Worm (Caenorhabditis elegans) whole organism, mixed stage, embryonic: Measurements from ENCODE around the gene srxa-10.

ENCODE experiments used
- M03D4.4 ChIP-seq: sonication (generic microtip); optimal IDR thresholded peaks from 2 replicates; lab custom pipeline; 2017; ENCODE audit warnings: mild to moderate bottlenecking, missing genetic modification characterization, missing compliant biosample characterization
- bed-3 ChIP-seq: fragments of 200-800 bp; sonication (Bioruptor generic); optimal IDR thresholded peaks from 3 replicates; lab custom pipeline; 2018; ENCODE audit warnings: mild to moderate bottlenecking, missing genetic modification characterization, moderate library complexity, missing compliant biosample characterization
- blmp-1 ChIP-seq: fragments of 150-350 bp; optimal IDR thresholded peaks from 2 replicates; lab custom pipeline; 2014; ENCODE audit warnings: missing biosample characterization, missing genetic modification characterization
- ceh-39 ChIP-seq: fragments of 150-350 bp; optimal IDR thresholded peaks from 2 replicates; lab custom pipeline; 2014; ENCODE audit warnings: missing biosample characterization, missing genetic modification characterization
- ceh-43 ChIP-seq: fragments of 200-800 bp; sonication (Bioruptor generic); optimal IDR thresholded peaks from 2 replicates; lab custom pipeline; 2018; ENCODE audit warnings: mild to moderate bottlenecking, missing genetic modification characterization, moderate library complexity, missing compliant biosample characterization
- ceh-83 ChIP-seq: fragments of 200-800 bp; sonication (Bioruptor generic); optimal IDR thresholded peaks from 2 replicates; lab custom pipeline; 2018; ENCODE audit warnings: mild to moderate bottlenecking, missing genetic modification characterization, missing compliant biosample characterization
- ces-1 ChIP-seq: fragments of 150-350 bp; optimal IDR thresholded peaks from 2 replicates; lab custom pipeline; 2014; ENCODE audit warnings: missing biosample characterization, missing genetic modification reagents, missing genetic modification characterization
- cnd-1 ChIP-seq: fragments of 200-800 bp; sonication (Bioruptor generic); optimal IDR thresholded peaks from 2 replicates; lab custom pipeline; 2018; ENCODE audit warnings: mild to moderate bottlenecking, missing genetic modification characterization, missing compliant biosample characterization
- drap-1 ChIP-seq: fragments of 200-800 bp; sonication (Bioruptor generic); optimal IDR thresholded peaks from 3 replicates; lab custom pipeline; 2018; ENCODE audit warnings: mild to moderate bottlenecking, missing genetic modification characterization, missing compliant biosample characterization
- elt-1 ChIP-seq: sonication (generic microtip); optimal IDR thresholded peaks from 2 replicates; lab custom pipeline; 2017; ENCODE audit warnings: missing genetic modification characterization, mild to moderate bottlenecking, missing compliant biosample characterization, antibody characterized with exemption, moderate library complexity, borderline replicate concordance; ENCODE audit not compliant: insufficient read depth
- elt-3 ChIP-seq: fragments of 150-350 bp; optimal IDR thresholded peaks from 2 replicates; lab custom pipeline; 2014; ENCODE audit warnings: missing biosample characterization, missing genetic modification characterization
- flh-1 ChIP-seq: fragments of 200-800 bp; sonication (Bioruptor generic); optimal IDR thresholded peaks from 2 replicates; lab custom pipeline; 2018; ENCODE audit warnings: mild to moderate bottlenecking, missing genetic modification characterization, moderate library complexity, missing compliant biosample characterization
- ham-2 ChIP-seq: fragments of 200-800 bp; sonication (Bioruptor generic); optimal IDR thresholded peaks from 2 replicates; lab custom pipeline; 2018; ENCODE audit warnings: mild to moderate bottlenecking, missing genetic modification characterization, missing compliant biosample characterization
- hlh-1 ChIP-seq: fragments of 150-350 bp; optimal IDR thresholded peaks from 2 replicates; lab custom pipeline; 2014; ENCODE audit warnings: missing biosample characterization, missing genetic modification reagents, missing genetic modification characterization
- lin-13 ChIP-seq: fragments of 150-350 bp; optimal IDR thresholded peaks from 2 replicates; lab custom pipeline; 2014; ENCODE audit warnings: missing biosample characterization, missing genetic modification characterization
- lin-32 ChIP-seq: fragments of 200-800 bp; sonication (Bioruptor generic); optimal IDR thresholded peaks from 2 replicates; lab custom pipeline; 2018; ENCODE audit warnings: mild to moderate bottlenecking, missing genetic modification characterization, missing compliant biosample characterization
- lsy-2 ChIP-seq: fragments of 150-350 bp; optimal IDR thresholded peaks from 2 replicates; lab custom pipeline; 2014; ENCODE audit warnings: missing biosample characterization, missing genetic modification characterization
- mab-5 ChIP-seq: fragments of 150-350 bp; optimal IDR thresholded peaks from 2 replicates; lab custom pipeline; 2014; ENCODE audit warnings: missing biosample characterization, missing genetic modification characterization
- mep-1 ChIP-seq: fragments of 150-350 bp; optimal IDR thresholded peaks from 2 replicates; lab custom pipeline; 2017; ENCODE audit warnings: missing biosample characterization, missing genetic modification reagents, missing genetic modification characterization, inconsistent platforms
- mls-2 ChIP-seq: sonication (generic microtip); optimal IDR thresholded peaks from 2 replicates; lab custom pipeline; 2016; ENCODE audit warnings: mild to moderate bottlenecking, missing genetic modification characterization, moderate library complexity, missing compliant biosample characterization
- nhr-12 ChIP-seq: fragments of 150-350 bp; optimal IDR thresholded peaks from 2 replicates; lab custom pipeline; 2014; ENCODE audit warnings: missing biosample characterization, missing genetic modification characterization
- nhr-2 ChIP-seq: fragments of 150-350 bp; optimal IDR thresholded peaks from 2 replicates; lab custom pipeline; 2014; ENCODE audit warnings: missing biosample characterization, missing genetic modification characterization
- nhr-237 ChIP-seq: fragments of 150-350 bp; optimal IDR thresholded peaks from 2 replicates; lab custom pipeline; 2014; ENCODE audit warnings: missing biosample characterization, missing genetic modification characterization
- nhr-28 ChIP-seq: fragments of 150-350 bp; optimal IDR thresholded peaks from 2 replicates; lab custom pipeline; 2014; ENCODE audit warnings: missing biosample characterization, missing genetic modification characterization
- nhr-76 ChIP-seq: sonication (generic microtip); optimal IDR thresholded peaks from 2 replicates; lab custom pipeline; 2017; ENCODE audit warnings: missing biosample characterization, missing genetic modification characterization
- pha-4 ChIP-seq: fragments of 150-350 bp; optimal IDR thresholded peaks from 2 replicates; lab custom pipeline; 2018; ENCODE audit warnings: missing biosample characterization, missing genetic modification reagents, missing genetic modification characterization
- sem-2 ChIP-seq: fragments of 200-800 bp; sonication (Bioruptor generic); optimal IDR thresholded peaks from 2 replicates; lab custom pipeline; 2018; ENCODE audit warnings: mild to moderate bottlenecking, missing genetic modification characterization, missing compliant biosample characterization
- snpc-4 ChIP-seq: fragments of 150-350 bp; optimal IDR thresholded peaks from 2 replicates; lab custom pipeline; 2014; ENCODE audit warnings: missing biosample characterization, missing genetic modification characterization
- sptf-1 ChIP-seq: sonication (generic microtip); optimal IDR thresholded peaks from 2 replicates; lab custom pipeline; 2017; ENCODE audit warnings: mild to moderate bottlenecking, missing genetic modification characterization, moderate library complexity, missing compliant biosample characterization
- tbx-8 ChIP-seq: fragments of 200-800 bp; sonication (Bioruptor generic); optimal IDR thresholded peaks from 2 replicates; lab custom pipeline; 2018; ENCODE audit warnings: mild to moderate bottlenecking, missing genetic modification characterization, moderate library complexity, missing compliant biosample characterization
- unc-120 ChIP-seq: sonication (generic microtip); optimal IDR thresholded peaks from 2 replicates; lab custom pipeline; 2017; ENCODE audit warnings: missing genetic modification characterization, missing compliant biosample characterization; ENCODE audit not compliant: poor library complexity, severe bottlenecking
- unc-39 ChIP-seq: fragments of 150-350 bp; optimal IDR thresholded peaks from 2 replicates; lab custom pipeline; 2014; ENCODE audit warnings: missing biosample characterization, missing genetic modification characterization
- unc-62 ChIP-seq: fragments of 150-350 bp; optimal IDR thresholded peaks from 2 replicates; lab custom pipeline; 2014; ENCODE audit warnings: missing biosample characterization, missing genetic modification reagents, missing genetic modification characterization
- zip-8 ChIP-seq: fragments of 150-350 bp; optimal IDR thresholded peaks from 2 replicates; lab custom pipeline; 2014; ENCODE audit warnings: missing biosample characterization, missing genetic modification characterization
- ztf-11 ChIP-seq: fragments of 150-350 bp; optimal IDR thresholded peaks from 2 replicates; lab custom pipeline; 2014; ENCODE audit warnings: missing biosample characterization, missing genetic modification characterization

The srxa-10 gene

ce11 chrIII:9818763-9819162 is 22.4 kb upstream of the srxa-10 start, which contains the start of gene panl-3:
Gene panl-3 (plus strand): TSS chrIII:9819056.
- TF ChIP-seq lsy-2 (tag; lab: Kevin White, UChicago) = peak; percentile 4
- TF ChIP-seq lin-13 = peak; percentile 14
- TF ChIP-seq sptf-1 (tag; lab: Kevin White, UChicago) = peak; percentile 37
- no peak for TF ChIP-seq ceh-83 (GFP tag; lab: Kevin White, UChicago)
- no peak for TF ChIP-seq M03D4.4
- peak; percentile 23 for TF ChIP-seq pha-4 (tag; lab: Kevin White, UChicago)
- TF ChIP-seq cnd-1 (tag; lab: Kevin White, UChicago) = peak; percentile 46
- peak; percentile 49 for TF ChIP-seq mep-1 (tag; lab: Kevin White, UChicago)
- no peak for TF ChIP-seq flh-1
- TF ChIP-seq ceh-39 = no peak

ce11 chrIII:9817894-9818293 is 21.5 kb upstream of the srxa-10 start:
- peak; percentile 81 for TF ChIP-seq lsy-2 (tag; lab: Kevin White, UChicago)
- no peak for TF ChIP-seq cnd-1 (tag; lab: Kevin White, UChicago)
- no peak for TF ChIP-seq hlh-1 (tag; lab: Kevin White, UChicago)

ce11 chrIII:9817087-9817612 is 20.8 kb upstream of the srxa-10 start, which contains the start of gene cnx-1:
Gene cnx-1 (minus strand): TSS chrIII:9817137.
- TF ChIP-seq elt-3 (tag; lab: Kevin White, UChicago) = no peak
- no peak for TF ChIP-seq lin-13
- no peak for TF ChIP-seq nhr-237 (tag; lab: Kevin White, UChicago)
- no peak for TF ChIP-seq nhr-12
- no peak for TF ChIP-seq bed-3 (GFP tag; lab: Kevin White, UChicago)
- no peak for TF ChIP-seq flh-1
- no peak for TF ChIP-seq zip-8 (tag; lab: Kevin White, UChicago)
- TF ChIP-seq cnd-1 (tag; lab: Kevin White, UChicago) = peak; percentile 67
- TF ChIP-seq nhr-2 (tag; lab: Kevin White, UChicago) = peak; percentile 84
- no peak for TF ChIP-seq M03D4.4
- TF ChIP-seq ceh-39 = no peak
- peak; percentile 4 for TF ChIP-seq ces-1
- TF ChIP-seq tbx-8 (GFP tag; lab: Kevin White, UChicago) = no peak
- no peak for TF ChIP-seq mab-5 (tag; lab: Kevin White, UChicago)
- peak; percentile 34 for TF ChIP-seq ham-2 (GFP tag; lab: Kevin White, UChicago)
- TF ChIP-seq unc-120 (tag; lab: Kevin White, UChicago) = peak; percentile 30
- TF ChIP-seq pha-4 (tag; lab: Kevin White, UChicago) = no peak
- peak; percentile 8 for TF ChIP-seq mep-1 (tag; lab: Kevin White, UChicago)
- peak; percentile 73 for TF ChIP-seq mls-2 (tag; lab: Kevin White, UChicago)
- peak; percentile 38 for TF ChIP-seq unc-62
- TF ChIP-seq sptf-1 (tag; lab: Kevin White, UChicago) = peak; percentile 29
- no peak for TF ChIP-seq hlh-1 (tag; lab: Kevin White, UChicago)
- TF ChIP-seq unc-39 = no peak
- no peak for TF ChIP-seq ceh-43 (GFP tag; lab: Kevin White, UChicago)
- no peak for TF ChIP-seq ztf-11 (tag; lab: Kevin White, UChicago)
- TF ChIP-seq elt-1 (tag; lab: Kevin White, UChicago) = no peak
- no peak for TF ChIP-seq nhr-76 (tag; lab: Kevin White, UChicago)
- TF ChIP-seq sem-2 (GFP tag; lab: Kevin White, UChicago) = no peak
- TF ChIP-seq ceh-83 (GFP tag; lab: Kevin White, UChicago) = no peak
- TF ChIP-seq blmp-1 (tag; lab: Kevin White, UChicago) = no peak
- TF ChIP-seq nhr-28 = no peak
- TF ChIP-seq snpc-4 (tag; lab: Kevin White, UChicago) = no peak
- TF ChIP-seq drap-1 (GFP tag; lab: Kevin White, UChicago) = no peak
- TF ChIP-seq lin-32 (GFP tag; lab: Kevin White, UChicago) = peak; percentile 16
- TF ChIP-seq lsy-2 (tag; lab: Kevin White, UChicago) = no peak

ce11 chrIII:9813146-9813545 is 16.8 kb upstream of the srxa-10 start, which contains the start of gene ZK632.14:
Gene ZK632.14 (plus strand): TSS chrIII:9813446.
- TF ChIP-seq ceh-39 = no peak
- no peak for TF ChIP-seq ceh-83 (GFP tag; lab: Kevin White, UChicago)
- TF ChIP-seq nhr-76 (tag; lab: Kevin White, UChicago) = no peak
